Worm (Caenorhabditis elegans) whole organism, L2 larva: ENCODE measurements around the gene F09C8.2.

ENCODE experiments used
- C34F6.9 ChIP-seq: fragments of 150-350 bp; optimal IDR thresholded peaks from 2 replicates; lab custom pipeline; 2014; ENCODE audit warnings: missing biosample characterization, missing genetic modification characterization
- ZK546.5 ChIP-seq: sonication (generic microtip); optimal IDR thresholded peaks from 2 replicates; lab custom pipeline; 2017; ENCODE audit warnings: missing biosample characterization, missing genetic modification characterization
- ama-1 ChIP-seq: fragments of 150-350 bp; optimal IDR thresholded peaks from 2 replicates; lab custom pipeline; 2018; ENCODE audit warnings: inconsistent platforms
- ceh-16 ChIP-seq: fragments of 150-350 bp; optimal IDR thresholded peaks from 2 replicates; lab custom pipeline; 2014; ENCODE audit warnings: missing biosample characterization, missing genetic modification characterization
- ceh-82 ChIP-seq: fragments of 150-350 bp; optimal IDR thresholded peaks from 2 replicates; lab custom pipeline; 2014; ENCODE audit warnings: missing biosample characterization, missing genetic modification characterization
- elt-3 ChIP-seq: sonication (generic microtip); optimal IDR thresholded peaks from 2 replicates; lab custom pipeline; 2017; ENCODE audit warnings: missing biosample characterization, missing genetic modification characterization
- lin-39 ChIP-seq: fragments of 150-350 bp; optimal IDR thresholded peaks from 2 replicates; lab custom pipeline; 2014; ENCODE audit warnings: missing biosample characterization, missing genetic modification reagents, missing genetic modification characterization
- mdl-1 ChIP-seq, 2 experiments: fragments of 150-350 bp in 1 of 2; sonication (generic microtip) in 1 of 2; optimal IDR thresholded peaks; 2 replicates each; lab custom pipeline; 2017; ENCODE audit warnings: missing biosample characterization in 2 of 2, missing genetic modification characterization in 2 of 2
- nhr-11 ChIP-seq: fragments of 150-350 bp; optimal IDR thresholded peaks from 2 replicates; lab custom pipeline; 2014; ENCODE audit warnings: missing biosample characterization, missing genetic modification characterization
- nhr-12 ChIP-seq: fragments of 150-350 bp; optimal IDR thresholded peaks from 2 replicates; lab custom pipeline; 2014; ENCODE audit warnings: missing biosample characterization, missing genetic modification characterization
- unc-39 ChIP-seq: fragments of 150-350 bp; optimal IDR thresholded peaks from 2 replicates; lab custom pipeline; 2014; ENCODE audit warnings: missing biosample characterization, missing genetic modification characterization
- zag-1 ChIP-seq: fragments of 150-350 bp; optimal IDR thresholded peaks from 2 replicates; lab custom pipeline; 2014; ENCODE audit warnings: missing biosample characterization, missing genetic modification characterization

- TF ChIP-seq ceh-82 (tag; lab: Kevin White, UChicago) (no peak), mdl-1 (tag; optimal IDR thresholded peaks at IDR 0.05; lab: Kevin White, UChicago) (no peak), elt-3 (no peak), C34F6.9 (no peak), ama-1 (lab: Kevin White, UChicago) (no peak), nhr-11 (tag; lab: Kevin White, UChicago) (no peak), lin-39 (tag; lab: Kevin White, UChicago) (no peak), zag-1 (tag; lab: Kevin White, UChicago) (no peak), nhr-12 (tag; lab: Kevin White, UChicago) (no peak), ZK546.5 (tag; lab: Kevin White, UChicago) (no peak), unc-39 (tag; lab: Kevin White, UChicago) (no peak), ceh-16 (tag; lab: Kevin White, UChicago) (no peak)
Observed at ce11 chrX:16103396-16103795, 43.4 kb downstream of the F09C8.2 start, which contains the start of gene ZK1073.2.
